Worm (Caenorhabditis elegans): ENCODE results near the gene C13A10.2.

- no peak for TF ChIP-seq attf-3 (GFP tag; conservative IDR thresholded peaks at IDR 0.05)
- TF ChIP-seq unc-62 (GFP tag; optimal IDR thresholded peaks at IDR 0.05), result no peak
- no peak for TF ChIP-seq madf-8 (GFP tag; conservative IDR thresholded peaks at IDR 0.05)
- no peak for TF ChIP-seq chd-7 (tag; optimal IDR thresholded peaks at IDR 0.05)
- TF ChIP-seq nhr-80 (tag; optimal IDR thresholded peaks at IDR 0.05), result no peak
- no peak for TF ChIP-seq snpc-1.1 (tag; optimal IDR thresholded peaks at IDR 0.05; ENCODE audit: insufficient read depth)
- TF ChIP-seq tbp1 (GFP tag; optimal IDR thresholded peaks at IDR 0.05), result no peak
- TF ChIP-seq egrh-3 (GFP tag; IDR thresholded peaks at IDR 0.05), result no peak
- TF ChIP-seq ama-1 (optimal IDR thresholded peaks at IDR 0.05), result no peak
- no peak for TF ChIP-seq ama-1 (GFP tag; optimal IDR thresholded peaks at IDR 0.05)
- TF ChIP-seq Y53F4B.3 (GFP tag; IDR thresholded peaks at IDR 0.05), result no peak
- TF ChIP-seq F23B12.7 (tag; optimal IDR thresholded peaks at IDR 0.05; ENCODE audit: insufficient read depth), result no peak
- TF ChIP-seq let-607 (tag; optimal IDR thresholded peaks at IDR 0.05), result no peak
- TF ChIP-seq T26A5.8 (tag; optimal IDR thresholded peaks at IDR 0.05), result no peak
- no peak for TF ChIP-seq athp-1 (tag; optimal IDR thresholded peaks at IDR 0.05)
These were observed 43.7 kb upstream of the C13A10.2 start, which contains the start of gene Y51H7C.8 for ce11 chrII:1401474-1401873.
